Fruit fly (Drosophila melanogaster) whole organism, embryonic: ENCODE data around the gene CG31100.

Experiments used
- Aef1 ChIP-seq: fragments of 200-800 bp; sonication (Bioruptor generic); IDR thresholded peaks from 3 replicates; pipeline ENCODE4 v1.3.6; 2022; ENCODE audit warnings: missing biosample characterization, missing genetic modification characterization
- Atf-2 ChIP-seq: fragments of 200-800 bp; sonication (Bioruptor generic); optimal IDR thresholded peaks from 2 replicates; lab custom pipeline; 2016; ENCODE audit warnings: missing biosample characterization, missing genetic modification characterization
- BEAF-32 ChIP-seq: fragments of 200-800 bp; sonication (Bioruptor generic); optimal IDR thresholded peaks from 3 replicates; lab custom pipeline; 2017; ENCODE audit warnings: missing biosample characterization, missing genetic modification characterization, mild to moderate bottlenecking, moderate library complexity, missing genetic modification reagents
- CG10565 ChIP-seq: fragments of 200-800 bp; sonication (Bioruptor generic); optimal IDR thresholded peaks from 3 replicates; lab custom pipeline; 2016; ENCODE audit warnings: missing biosample characterization, mild to moderate bottlenecking, missing genetic modification characterization
- CG11398 ChIP-seq: fragments of 200-800 bp; sonication (Bioruptor generic); optimal IDR thresholded peaks from 2 replicates; lab custom pipeline; 2016; ENCODE audit warnings: missing biosample characterization, missing genetic modification characterization
- CG11456 ChIP-seq: fragments of 200-800 bp; sonication (Bioruptor generic); IDR thresholded peaks from 3 replicates; pipeline ENCODE4 v1.3.6; 2022; ENCODE audit warnings: missing biosample characterization, missing genetic modification characterization
- CG12299 ChIP-seq: fragments of 200-800 bp; sonication (Bioruptor generic); optimal IDR thresholded peaks from 2 replicates; lab custom pipeline; 2018; ENCODE audit warnings: missing biosample characterization, mild to moderate bottlenecking, missing genetic modification characterization
- CG13296 ChIP-seq: fragments of 200-800 bp; sonication (Bioruptor generic); optimal IDR thresholded peaks from 3 replicates; lab custom pipeline; 2018; ENCODE audit warnings: missing biosample characterization, mild to moderate bottlenecking, missing genetic modification characterization
- CG13894 ChIP-seq: fragments of 200-800 bp; sonication (Bioruptor generic); optimal IDR thresholded peaks from 3 replicates; lab custom pipeline; 2018; ENCODE audit warnings: missing biosample characterization, mild to moderate bottlenecking, missing genetic modification characterization, moderate library complexity
- CG14441 ChIP-seq: fragments of 200-800 bp; sonication (Bioruptor generic); IDR thresholded peaks from 2 replicates; pipeline ENCODE4 v1.3.6; 2022; ENCODE audit warnings: missing biosample characterization, missing genetic modification characterization
- CG17186 ChIP-seq: fragments of 200-800 bp; sonication (Bioruptor generic); optimal IDR thresholded peaks from 3 replicates; lab custom pipeline; 2017; ENCODE audit warnings: missing biosample characterization, missing genetic modification reagents, missing genetic modification characterization
- CG17328 ChIP-seq: fragments of 200-800 bp; sonication (Bioruptor generic); IDR thresholded peaks from 2 replicates; pipeline ENCODE4 v1.3.6; 2022; ENCODE audit warnings: missing biosample characterization, missing genetic modification characterization
- CG18011 ChIP-seq: fragments of 200-800 bp; sonication (Bioruptor generic); optimal IDR thresholded peaks from 2 replicates; lab custom pipeline; 2017; ENCODE audit warnings: missing biosample characterization, missing genetic modification characterization, mild to moderate bottlenecking, moderate library complexity, missing genotype
- CG3281 ChIP-seq: fragments of 200-800 bp; sonication (Bioruptor generic); optimal IDR thresholded peaks from 3 replicates; lab custom pipeline; 2017; ENCODE audit warnings: missing biosample characterization, mild to moderate bottlenecking, missing genetic modification characterization
- CG33557 ChIP-seq: fragments of 200-800 bp; sonication (Bioruptor generic); optimal IDR thresholded peaks from 2 replicates; lab custom pipeline; 2019; ENCODE audit warnings: missing biosample characterization, mild to moderate bottlenecking, missing genetic modification characterization, moderate library complexity
- CG34376 ChIP-seq: fragments of 200-800 bp; sonication (Bioruptor generic); optimal IDR thresholded peaks from 2 replicates; lab custom pipeline; 2018; ENCODE audit warnings: missing biosample characterization, mild to moderate bottlenecking, missing genetic modification characterization
- CG4404 ChIP-seq: fragments of 200-800 bp; sonication (Bioruptor generic); IDR thresholded peaks from 2 replicates; pipeline ENCODE4 v1.3.6; 2022; ENCODE audit warnings: missing biosample characterization, missing genetic modification characterization
- CG4730 ChIP-seq: fragments of 200-800 bp; sonication (Bioruptor generic); IDR thresholded peaks from 2 replicates; pipeline ENCODE4 v1.3.6; 2022; ENCODE audit warnings: missing biosample characterization, missing genetic modification characterization
- CG4854 ChIP-seq: fragments of 200-800 bp; sonication (Bioruptor generic); optimal IDR thresholded peaks from 2 replicates; lab custom pipeline; 2016; ENCODE audit warnings: missing biosample characterization, missing genetic modification characterization, inconsistent platforms
- CG6175 ChIP-seq: fragments of 200-800 bp; sonication (Bioruptor generic); IDR thresholded peaks from 3 replicates; pipeline ENCODE4 v1.3.6; 2022; ENCODE audit warnings: missing biosample characterization, missing genetic modification characterization
- CG6683 ChIP-seq: fragments of 200-800 bp; sonication (Bioruptor generic); optimal IDR thresholded peaks from 2 replicates; lab custom pipeline; 2017; ENCODE audit warnings: missing biosample characterization, mild to moderate bottlenecking, missing genetic modification characterization, missing genetic modification reagents
- CG6765 ChIP-seq: fragments of 200-800 bp; sonication (Bioruptor generic); optimal IDR thresholded peaks from 3 replicates; lab custom pipeline; 2017; ENCODE audit warnings: missing biosample characterization, mild to moderate bottlenecking, missing genetic modification characterization
- CG8478 ChIP-seq: fragments of >200 bp; optimal IDR thresholded peaks from 2 replicates; lab custom pipeline; 2018
- CG9797 ChIP-seq: fragments of 200-800 bp; sonication (Bioruptor generic); optimal IDR thresholded peaks from 3 replicates; lab custom pipeline; 2018; ENCODE audit warnings: missing biosample characterization, mild to moderate bottlenecking, missing genetic modification characterization
- Dbx ChIP-seq: fragments of 200-800 bp; sonication (Bioruptor generic); IDR thresholded peaks from 3 replicates; pipeline ENCODE4 v1.3.6; 2022; ENCODE audit warnings: missing biosample characterization, missing genetic modification characterization
- Eip74EF ChIP-seq, 2 experiments: fragments of 200-800 bp in 1 of 2; fragments of >200 bp in 1 of 2; sonication (Bioruptor generic) in 1 of 2; optimal IDR thresholded peaks; 2 replicates each; lab custom pipeline; 2017 to 2019; ENCODE audit warnings: missing biosample characterization in 2 of 2, missing genetic modification characterization in 2 of 2, mild to moderate bottlenecking in 1 of 2, moderate library complexity in 1 of 2
- Hey ChIP-seq: fragments of 200-800 bp; sonication (Bioruptor generic); optimal IDR thresholded peaks from 3 replicates; lab custom pipeline; 2018; ENCODE audit warnings: missing biosample characterization, mild to moderate bottlenecking, missing genetic modification characterization
- Hr39 ChIP-seq: fragments of >200 bp; optimal IDR thresholded peaks from 2 replicates; lab custom pipeline; 2017
- Jarid2 ChIP-seq: fragments of 200-800 bp; sonication (Bioruptor generic); optimal IDR thresholded peaks from 3 replicates; lab custom pipeline; 2017; ENCODE audit warnings: mild to moderate bottlenecking, missing biosample characterization, missing genetic modification reagents, missing genetic modification characterization
- Kr ChIP-seq: fragments of 200-800 bp; sonication (Bioruptor generic); optimal IDR thresholded peaks from 2 replicates; lab custom pipeline; 2017; ENCODE audit warnings: missing biosample characterization, mild to moderate bottlenecking, missing genetic modification characterization
- Mes4 ChIP-seq: fragments of 200-800 bp; sonication (Bioruptor generic); optimal IDR thresholded peaks from 2 replicates; lab custom pipeline; 2016; ENCODE audit warnings: missing biosample characterization, missing genetic modification characterization
- Nf-YC ChIP-seq: fragments of 200-800 bp; optimal IDR thresholded peaks from 3 replicates; lab custom pipeline; 2019; ENCODE audit warnings: missing biosample characterization, mild to moderate bottlenecking, missing genetic modification characterization, moderate library complexity
- YL-1 ChIP-seq: fragments of 200-800 bp; sonication (Bioruptor generic); optimal IDR thresholded peaks from 3 replicates; lab custom pipeline; 2017; ENCODE audit warnings: missing biosample characterization, mild to moderate bottlenecking, missing genetic modification characterization
- ac ChIP-seq: fragments of 200-800 bp; sonication (Bioruptor generic); optimal IDR thresholded peaks from 3 replicates; lab custom pipeline; 2017; ENCODE audit warnings: missing biosample characterization, mild to moderate bottlenecking, missing genetic modification characterization
- al ChIP-seq: fragments of 200-800 bp; sonication (Bioruptor generic); IDR thresholded peaks from 2 replicates; pipeline ENCODE4 v1.3.6; 2022; ENCODE audit warnings: missing biosample characterization, missing genetic modification characterization
- bbx ChIP-seq: fragments of 200-800 bp; sonication (Bioruptor generic); IDR thresholded peaks from 2 replicates; pipeline ENCODE4 v1.3.6; 2022; ENCODE audit warnings: missing biosample characterization, missing genetic modification characterization; ENCODE audit not compliant: partially characterized antibody
- cwo ChIP-seq: fragments of 200-800 bp; sonication (Bioruptor generic); optimal IDR thresholded peaks from 3 replicates; lab custom pipeline; 2017; ENCODE audit warnings: missing biosample characterization, missing genetic modification characterization, mild to moderate bottlenecking, moderate library complexity, missing genetic modification reagents
- dimm ChIP-seq: fragments of 200-800 bp; sonication (Bioruptor generic); IDR thresholded peaks from 2 replicates; pipeline ENCODE4 v1.3.6; 2022; ENCODE audit warnings: missing biosample characterization, missing genetic modification characterization
- eyg ChIP-seq: fragments of 200-800 bp; sonication (Bioruptor generic); optimal IDR thresholded peaks from 3 replicates; lab custom pipeline; 2016; ENCODE audit warnings: missing biosample characterization, missing genetic modification characterization
- grau ChIP-seq: fragments of 200-800 bp; optimal IDR thresholded peaks from 3 replicates; lab custom pipeline; 2019; ENCODE audit warnings: missing biosample characterization, mild to moderate bottlenecking, missing genetic modification characterization, moderate library complexity
- grn ChIP-seq: fragments of 200-800 bp; sonication (Bioruptor generic); optimal IDR thresholded peaks from 3 replicates; lab custom pipeline; 2017; ENCODE audit warnings: missing biosample characterization, missing genetic modification characterization
- hkb ChIP-seq, 2 experiments: fragments of 200-800 bp in 1 of 2; fragments of >200 bp in 1 of 2; sonication (Bioruptor generic) in 1 of 2; IDR thresholded peaks in 1 of 2; optimal IDR thresholded peaks in 1 of 2; 2 replicates each; pipeline versions ENCODE4 v1.3.6 to Lab custom; 2017 to 2022; ENCODE audit warnings: missing biosample characterization in 1 of 2, missing genetic modification characterization in 1 of 2
- insv ChIP-seq, 2 experiments: fragments of 200-800 bp; sonication (Bioruptor generic); optimal IDR thresholded peaks; 3 replicates each; lab custom pipeline; 2016 to 2018; ENCODE audit warnings: missing biosample characterization in 2 of 2, missing genetic modification characterization in 2 of 2
- psq ChIP-seq: fragments of 200-800 bp; sonication (Bioruptor generic); optimal IDR thresholded peaks from 2 replicates; lab custom pipeline; 2017; ENCODE audit warnings: missing biosample characterization, missing genetic modification characterization
- run ChIP-seq: fragments of 200-800 bp; sonication (Bioruptor generic); optimal IDR thresholded peaks from 3 replicates; lab custom pipeline; 2018; ENCODE audit warnings: missing biosample characterization, mild to moderate bottlenecking, missing genetic modification characterization
- tna ChIP-seq: fragments of 200-800 bp; sonication (Bioruptor generic); IDR thresholded peaks from 2 replicates; pipeline ENCODE4 v1.3.6; 2022; ENCODE audit warnings: missing biosample characterization, missing genetic modification characterization; ENCODE audit not compliant: partially characterized antibody
- wek ChIP-seq: fragments of 200-800 bp; sonication (Bioruptor generic); optimal IDR thresholded peaks from 3 replicates; lab custom pipeline; 2018; ENCODE audit warnings: missing biosample characterization, mild to moderate bottlenecking, missing genetic modification characterization, moderate library complexity
- z ChIP-seq: fragments of 200-800 bp; sonication (Bioruptor generic); IDR thresholded peaks from 3 replicates; pipeline ENCODE4 v1.3.6; 2022; ENCODE audit warnings: missing biosample characterization, missing genetic modification characterization

CG31100 gene

DNA sequence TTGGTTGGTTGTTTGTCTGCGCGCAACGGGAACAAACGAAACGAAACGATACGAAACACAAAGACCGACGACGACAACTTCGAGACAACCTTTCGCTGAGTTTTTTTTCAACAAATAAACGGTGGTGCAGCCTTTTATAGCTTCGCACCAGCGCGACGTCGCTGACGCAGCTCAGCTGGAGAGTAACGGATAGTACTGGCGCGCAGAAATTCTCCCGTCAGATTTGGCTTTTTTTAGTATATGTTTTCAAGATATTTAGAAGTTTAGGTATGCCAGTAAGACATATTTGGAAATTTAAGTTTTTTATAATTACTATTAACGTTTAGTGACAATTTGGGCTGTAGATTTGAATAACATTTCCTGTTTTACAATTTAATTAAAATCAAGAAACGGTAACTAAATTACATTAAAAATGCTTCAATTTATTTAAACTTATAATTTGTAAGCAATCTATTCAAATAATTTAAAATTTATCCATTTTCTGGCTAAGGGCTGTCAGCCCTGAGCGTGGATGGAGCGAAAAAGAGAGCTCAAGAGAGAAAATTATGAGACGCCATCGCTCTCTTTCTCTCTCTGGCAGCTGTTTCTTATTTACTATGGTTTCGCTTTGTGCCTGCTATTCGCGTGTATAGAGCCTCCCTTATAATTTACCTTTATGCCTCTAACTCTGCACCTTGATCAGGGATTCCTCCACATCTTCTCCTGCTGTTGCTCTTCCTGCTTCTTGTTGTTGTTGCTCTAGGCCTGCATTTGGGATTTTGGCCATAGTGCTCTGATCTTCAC is 30.4 kb upstream of the CG31100 start (continued):
- TF ChIP-seq run (tag; lab: Kevin White, UChicago): peak; percentile 76
- TF ChIP-seq CG34376 (GFP tag; lab: Kevin White, UChicago): peak; percentile 84
- TF ChIP-seq CG11398 (GFP tag; lab: Kevin White, UChicago): no peak
- peak; percentile 81 for TF ChIP-seq CG6765
- no peak for TF ChIP-seq CG8478 (lab: Kevin White, UChicago)
- peak; percentile 80 for TF ChIP-seq CG12299 (tag; lab: Kevin White, UChicago)
- peak; percentile 30 for TF ChIP-seq CG4854 (GFP tag; lab: Kevin White, UChicago)
- TF ChIP-seq psq (GFP tag; lab: Kevin White, UChicago): peak; percentile 55
- peak; percentile 50 for TF ChIP-seq Kr (GFP tag; lab: Kevin White, UChicago)
- no peak for TF ChIP-seq CG4730
- TF ChIP-seq Dbx (GFP tag; lab: Robert Waterston, UW): peak; percentile 68
- TF ChIP-seq cwo (GFP tag; lab: Kevin White, UChicago): peak; percentile 81
- TF ChIP-seq CG18011: peak; percentile 41
- peak; percentile 86 for TF ChIP-seq Nf-YC (tag; lab: Kevin White, UChicago)
- peak; percentile 46; the same call in 2 of the 3 replicates for TF ChIP-seq Aef1 (GFP tag; lab: Robert Waterston, UW)
- TF ChIP-seq Mes4 (GFP tag; lab: Kevin White, UChicago): peak; percentile 50
- peak; percentile 22 for TF ChIP-seq Hey (tag; lab: Kevin White, UChicago)
- no peak for TF ChIP-seq Hr39 (lab: Kevin White, UChicago)
- no peak for TF ChIP-seq hkb (optimal IDR thresholded peaks at IDR 0.05; lab: Kevin White, UChicago)
- TF ChIP-seq hkb (GFP tag; IDR thresholded peaks at IDR 0.05; lab: Robert Waterston, UW): peak; percentile 41; the same call in 1 of the 2 replicates
- TF ChIP-seq CG13894 (tag; lab: Kevin White, UChicago): peak; percentile 72
- no peak for TF ChIP-seq wek
- peak; percentile 81 for TF ChIP-seq YL-1
- peak in 1 of 2 experiments; percentile 73 for TF ChIP-seq insv (GFP tag; optimal IDR thresholded peaks at IDR 0.05; lab: Kevin White, UChicago)
- no peak for TF ChIP-seq ac (GFP tag; lab: Kevin White, UChicago)
- peak in 1 of 2 experiments; percentile 87 for TF ChIP-seq Eip74EF (GFP tag; optimal IDR thresholded peaks at IDR 0.05; lab: Kevin White, UChicago)
- TF ChIP-seq dimm: no peak
- peak; percentile 46 for TF ChIP-seq Atf-2 (GFP tag; lab: Kevin White, UChicago)
- TF ChIP-seq CG17328: peak; percentile 36
- peak; percentile 14 for TF ChIP-seq CG17186 (GFP tag; lab: Kevin White, UChicago)
- TF ChIP-seq CG3281: peak; percentile 91
- TF ChIP-seq eyg (GFP tag; lab: Kevin White, UChicago): no peak
- peak; percentile 88 for TF ChIP-seq CG33557 (GFP tag; lab: Kevin White, UChicago)
- TF ChIP-seq CG13296 (GFP tag; lab: Kevin White, UChicago): peak; percentile 88
- TF ChIP-seq CG10565: no peak
- TF ChIP-seq CG4404: no peak; the same call in 1 of the 2 replicates
- peak; percentile 90 for TF ChIP-seq grau (tag; lab: Kevin White, UChicago)
- 0 out of 2 replicates have a peak, but pooled peaks have one; percentile 37 for TF ChIP-seq CG14441 (GFP tag; lab: Robert Waterston, UW)
- TF ChIP-seq CG6175: no peak
- TF ChIP-seq BEAF-32 (GFP tag; lab: Kevin White, UChicago): peak; percentile 6
- TF ChIP-seq CG11456 (GFP tag; lab: Robert Waterston, UW): no peak
- no peak for TF ChIP-seq CG9797 (GFP tag; lab: Kevin White, UChicago)
- peak; percentile 14 for TF ChIP-seq grn (GFP tag; lab: Kevin White, UChicago)
- peak; percentile 92 for TF ChIP-seq Jarid2
- TF ChIP-seq tna (GFP tag; lab: Robert Waterston, UW): no peak
- TF ChIP-seq al (GFP tag; lab: Robert Waterston, UW): peak; percentile 19; the same call in 1 of the 2 replicates
- TF ChIP-seq bbx (GFP tag; lab: Robert Waterston, UW): peak; percentile 75
- TF ChIP-seq z: peak; percentile 74; the same call in 2 of the 3 replicates
- TF ChIP-seq CG6683: peak; percentile 85
